Fruit fly (Drosophila melanogaster) whole organism, prepupa: ENCODE measurements around the gene CG15530.

Experiments
- CG10631 ChIP-seq: fragments of 200-800 bp; sonication (Bioruptor generic); optimal IDR thresholded peaks from 2 replicates; lab custom pipeline; 2016; ENCODE audit warnings: missing biosample characterization, missing genetic modification characterization
- CG11294 ChIP-seq: fragments of 200-800 bp; sonication (Bioruptor generic); IDR thresholded peaks from 2 replicates; pipeline ENCODE4 v1.3.6; 2022; ENCODE audit warnings: missing biosample characterization, missing genetic modification characterization
- CG11762 ChIP-seq: fragments of 200-800 bp; sonication (Bioruptor generic); optimal IDR thresholded peaks from 3 replicates; lab custom pipeline; 2016; ENCODE audit warnings: missing biosample characterization, missing genetic modification characterization; ENCODE audit not compliant: insufficient read depth
- CG11902 ChIP-seq: fragments of 200-800 bp; sonication (Bioruptor generic); optimal IDR thresholded peaks from 3 replicates; lab custom pipeline; 2016; ENCODE audit warnings: missing biosample characterization, missing genetic modification characterization
- CG15336 ChIP-seq: fragments of 200-800 bp; sonication (Bioruptor generic); IDR thresholded peaks from 2 replicates; pipeline ENCODE4 v1.3.6; 2022; ENCODE audit warnings: missing biosample characterization, missing genetic modification characterization
- CG1621 ChIP-seq: fragments of 200-800 bp; sonication (Bioruptor generic); optimal IDR thresholded peaks from 3 replicates; lab custom pipeline; 2018; ENCODE audit warnings: missing biosample characterization, mild to moderate bottlenecking, missing genetic modification characterization
- CG16779 ChIP-seq: fragments of 200-800 bp; sonication (Bioruptor generic); optimal IDR thresholded peaks from 3 replicates; lab custom pipeline; 2017; ENCODE audit warnings: missing biosample characterization, mild to moderate bottlenecking, missing genetic modification characterization
- CG3032 ChIP-seq: fragments of 200-800 bp; optimal IDR thresholded peaks from 2 replicates; lab custom pipeline; 2019; ENCODE audit warnings: missing biosample characterization, mild to moderate bottlenecking, missing genetic modification characterization, moderate library complexity
- CG34406 ChIP-seq: fragments of 200-800 bp; sonication (Bioruptor generic); optimal IDR thresholded peaks from 3 replicates; lab custom pipeline; 2016; ENCODE audit warnings: missing biosample characterization, missing genetic modification characterization
- CG6163 ChIP-seq: fragments of 200-800 bp; sonication (Bioruptor generic); IDR thresholded peaks from 3 replicates; pipeline ENCODE4 v1.3.6; 2022; ENCODE audit warnings: missing biosample characterization, missing genetic modification characterization
- CG6276 ChIP-seq: fragments of 200-800 bp; sonication (Bioruptor generic); optimal IDR thresholded peaks from 2 replicates; lab custom pipeline; 2017; ENCODE audit warnings: missing biosample characterization, mild to moderate bottlenecking, missing genetic modification characterization
- CG6792 ChIP-seq: fragments of 200-800 bp; sonication (Bioruptor generic); optimal IDR thresholded peaks from 3 replicates; lab custom pipeline; 2016; ENCODE audit warnings: missing biosample characterization, missing genetic modification characterization
- CG7368 ChIP-seq: fragments of 200-800 bp; sonication (Bioruptor generic); optimal IDR thresholded peaks from 3 replicates; lab custom pipeline; 2016; ENCODE audit warnings: missing biosample characterization, missing genetic modification characterization
- CG8119 ChIP-seq: fragments of 200-800 bp; sonication (Bioruptor generic); IDR thresholded peaks from 3 replicates; pipeline ENCODE4 v1.3.6; 2022; ENCODE audit warnings: missing biosample characterization, missing genetic modification characterization
- CG8632 ChIP-seq: fragments of 200-800 bp; sonication (Bioruptor generic); optimal IDR thresholded peaks from 3 replicates; lab custom pipeline; 2016; ENCODE audit warnings: missing biosample characterization, missing genetic modification characterization
- CG9139 ChIP-seq: fragments of 200-800 bp; sonication (Bioruptor generic); optimal IDR thresholded peaks from 3 replicates; lab custom pipeline; 2017; ENCODE audit warnings: missing biosample characterization, mild to moderate bottlenecking, missing genetic modification characterization
- Eip75B ChIP-seq: fragments of 200-800 bp; sonication (Bioruptor generic); optimal IDR thresholded peaks from 3 replicates; lab custom pipeline; 2016; ENCODE audit warnings: missing biosample characterization, missing genetic modification characterization
- Eip78C ChIP-seq: fragments of 200-800 bp; sonication (Bioruptor generic); peaks from one replicate; lab custom pipeline; 2016; ENCODE audit warnings: missing biosample characterization, missing genetic modification characterization
- Eip93F ChIP-seq: fragments of 200-800 bp; sonication (Bioruptor generic); optimal IDR thresholded peaks from 2 replicates; lab custom pipeline; 2016; ENCODE audit warnings: missing biosample characterization, mild to moderate bottlenecking, missing genetic modification characterization
- Ets21C ChIP-seq: fragments of 200-800 bp; sonication (Bioruptor generic); optimal IDR thresholded peaks from 3 replicates; lab custom pipeline; 2016; ENCODE audit warnings: missing biosample characterization, missing genetic modification characterization
- Gug ChIP-seq: fragments of 200-800 bp; sonication (Bioruptor generic); IDR thresholded peaks from 2 replicates; pipeline ENCODE4 v1.3.6; 2022; ENCODE audit warnings: missing biosample characterization, missing genetic modification characterization
- Hr4 ChIP-seq: fragments of 200-800 bp; sonication (Bioruptor generic); optimal IDR thresholded peaks from 3 replicates; lab custom pipeline; 2016; ENCODE audit warnings: missing biosample characterization, missing genetic modification characterization
- Lpt ChIP-seq: fragments of 200-800 bp; sonication (Bioruptor generic); optimal IDR thresholded peaks from 3 replicates; lab custom pipeline; 2016; ENCODE audit warnings: missing biosample characterization, missing genetic modification characterization
- Sox102F ChIP-seq: fragments of 200-800 bp; sonication (Bioruptor generic); optimal IDR thresholded peaks from 2 replicates; lab custom pipeline; 2016; ENCODE audit warnings: missing biosample characterization, mild to moderate bottlenecking, missing genetic modification characterization
- Sox14 ChIP-seq: fragments of 200-800 bp; sonication (Bioruptor generic); optimal IDR thresholded peaks from 3 replicates; lab custom pipeline; 2016; ENCODE audit warnings: missing biosample characterization, missing genetic modification characterization
- acj6 ChIP-seq: fragments of 200-800 bp; sonication (Bioruptor generic); optimal IDR thresholded peaks from 3 replicates; lab custom pipeline; 2016; ENCODE audit warnings: missing biosample characterization, missing genetic modification characterization
- cyc ChIP-seq: fragments of 200-800 bp; sonication (Bioruptor generic); optimal IDR thresholded peaks from 3 replicates; lab custom pipeline; 2016; ENCODE audit warnings: missing biosample characterization, missing genetic modification characterization
- dac ChIP-seq: fragments of 200-800 bp; sonication (Bioruptor generic); optimal IDR thresholded peaks from 2 replicates; lab custom pipeline; 2017; ENCODE audit warnings: missing biosample characterization, mild to moderate bottlenecking, missing genetic modification characterization
- dsx ChIP-seq: fragments of 200-800 bp; optimal IDR thresholded peaks from 3 replicates; lab custom pipeline; 2019; ENCODE audit warnings: missing biosample characterization, mild to moderate bottlenecking, missing genetic modification characterization, moderate library complexity; ENCODE audit not compliant: poor library complexity, severe bottlenecking
- esn ChIP-seq: fragments of 200-800 bp; sonication (Bioruptor generic); optimal IDR thresholded peaks from 2 replicates; lab custom pipeline; 2016; ENCODE audit warnings: missing biosample characterization, mild to moderate bottlenecking, missing genetic modification characterization, moderate library complexity
- fd85E ChIP-seq: fragments of 200-800 bp; sonication (Bioruptor generic); optimal IDR thresholded peaks from 3 replicates; lab custom pipeline; 2016; ENCODE audit warnings: missing biosample characterization, missing genetic modification characterization
- fkh ChIP-seq: fragments of 200-800 bp; sonication (Bioruptor generic); optimal IDR thresholded peaks from 3 replicates; lab custom pipeline; 2017; ENCODE audit warnings: missing biosample characterization, mild to moderate bottlenecking, missing genetic modification characterization, moderate library complexity
- lz ChIP-seq: fragments of 200-800 bp; sonication (Bioruptor generic); optimal IDR thresholded peaks from 3 replicates; lab custom pipeline; 2016; ENCODE audit warnings: missing biosample characterization, missing genetic modification characterization
- net ChIP-seq: fragments of 200-800 bp; sonication (Bioruptor generic); optimal IDR thresholded peaks from 3 replicates; lab custom pipeline; 2016; ENCODE audit warnings: missing biosample characterization, missing genetic modification characterization
- pdm3 ChIP-seq: fragments of 200-800 bp; sonication (Bioruptor generic); optimal IDR thresholded peaks from 3 replicates; lab custom pipeline; 2016; ENCODE audit warnings: missing biosample characterization, missing genetic modification characterization
- salr ChIP-seq, 2 experiments: fragments of 200-800 bp; sonication (Bioruptor generic); optimal IDR thresholded peaks; 3 replicates each; lab custom pipeline; 2016 to 2018; ENCODE audit warnings: missing biosample characterization in 2 of 2, missing genetic modification characterization in 2 of 2, mild to moderate bottlenecking in 1 of 2
- spab ChIP-seq: fragments of 200-800 bp; sonication (Bioruptor generic); optimal IDR thresholded peaks from 2 replicates; lab custom pipeline; 2017; ENCODE audit warnings: missing biosample characterization, mild to moderate bottlenecking, missing genetic modification characterization, missing genetic modification reagents
- svp ChIP-seq: fragments of 200-800 bp; sonication (Bioruptor generic); peaks from one replicate; lab custom pipeline; 2016; ENCODE audit warnings: missing biosample characterization, missing genetic modification characterization
- topi ChIP-seq: fragments of 200-800 bp; sonication (Bioruptor generic); optimal IDR thresholded peaks from 3 replicates; lab custom pipeline; 2016; ENCODE audit warnings: missing biosample characterization, missing genetic modification characterization
- vri ChIP-seq: fragments of 200-800 bp; sonication (Bioruptor generic); optimal IDR thresholded peaks from 3 replicates; lab custom pipeline; 2016; ENCODE audit warnings: missing biosample characterization, mild to moderate bottlenecking, missing genetic modification characterization

The CG15530 gene

DNA sequence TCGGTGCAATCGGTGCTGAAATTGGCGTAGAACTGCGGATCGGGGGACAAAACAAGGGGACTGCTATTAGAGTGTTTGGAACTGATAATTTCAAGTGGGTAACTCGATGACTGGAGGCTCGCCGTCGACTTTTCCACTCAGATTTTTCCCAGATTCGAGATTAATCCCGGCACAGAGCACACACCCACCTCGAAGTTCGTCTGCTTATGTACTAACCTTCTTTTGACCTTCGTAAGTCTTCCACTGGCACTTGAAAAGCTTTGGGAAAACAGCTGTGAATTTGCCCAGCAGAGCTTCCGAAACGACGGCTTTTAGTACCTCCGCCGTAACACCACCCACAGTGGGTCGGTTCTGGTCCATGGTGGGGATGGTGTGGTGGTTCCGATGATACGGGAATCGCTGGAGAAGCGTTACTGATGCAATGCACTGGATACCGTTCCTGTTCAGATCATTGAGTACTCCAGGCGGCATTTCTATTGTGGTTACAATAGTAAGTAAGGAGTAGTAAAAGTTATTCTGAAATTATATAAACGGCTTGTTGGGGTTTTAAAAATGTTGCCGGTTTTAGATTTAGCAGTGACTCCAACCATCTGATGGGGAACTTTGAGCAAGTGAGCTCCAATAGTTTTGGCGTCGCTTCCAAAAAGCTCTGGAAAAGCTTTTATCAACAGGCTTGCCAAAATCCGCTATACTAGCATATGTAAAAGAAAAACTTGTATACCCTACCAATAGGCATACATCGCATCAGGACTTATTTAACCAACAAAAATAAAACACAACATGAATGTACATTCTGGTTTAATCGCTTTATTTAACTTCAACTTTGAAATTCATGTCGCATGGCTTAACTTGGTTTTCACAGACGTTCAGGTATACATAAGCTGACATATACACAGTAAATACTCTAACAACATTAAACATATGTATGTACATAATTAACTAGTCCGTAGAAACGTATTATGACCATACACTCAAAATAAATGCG lies 43.3 kb upstream of the CG15530 start, which contains the start of gene Tpi (continued):
- no peak for TF ChIP-seq CG11762 (GFP tag; lab: Kevin White, UChicago)
- TF ChIP-seq spab (GFP tag; lab: Kevin White, UChicago) = no peak
- TF ChIP-seq CG16779 (tag; lab: Kevin White, UChicago) = peak; percentile 1
- TF ChIP-seq salr (GFP tag; optimal IDR thresholded peaks at IDR 0.05; lab: Kevin White, UChicago) = no peak
- peak; percentile 70 for TF ChIP-seq esn
- TF ChIP-seq CG8632 (GFP tag; lab: Kevin White, UChicago) = peak; percentile 34
- TF ChIP-seq CG34406 (GFP tag; lab: Kevin White, UChicago) = peak; percentile 55
- peak; percentile 86 for TF ChIP-seq Hr4
- TF ChIP-seq CG10631 = peak; percentile 62
- TF ChIP-seq Gug (GFP tag; lab: Robert Waterston, UW) = no peak
- TF ChIP-seq Eip75B (GFP tag; lab: Kevin White, UChicago) = peak; percentile 27
- peak; percentile 69 for TF ChIP-seq acj6 (GFP tag; lab: Kevin White, UChicago)

DNA sequence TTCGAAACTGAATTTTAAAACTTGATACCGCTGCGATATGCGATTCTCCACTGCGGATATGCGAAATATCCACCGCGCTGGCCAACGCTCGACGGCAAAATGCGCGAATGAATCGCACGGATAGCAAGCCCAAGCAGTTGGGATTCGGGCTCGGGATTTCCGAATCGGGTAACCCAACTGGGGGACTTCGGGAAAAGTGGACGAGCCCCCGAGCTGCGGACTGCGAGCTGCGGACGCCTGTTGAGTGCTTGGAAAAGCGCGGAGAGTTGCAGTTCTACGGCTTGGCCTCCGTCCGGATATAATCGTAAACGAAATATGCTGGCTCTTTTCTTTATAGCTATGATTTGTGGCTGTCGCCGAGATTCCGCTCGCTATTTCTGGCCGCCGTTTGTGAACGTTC lies 28.2 kb upstream of the CG15530 start, which contains the start of gene AdoR:
AdoR (minus strand) TSS at position 101 of the 400 bp plus-strand sequence.
- TF ChIP-seq Sox102F (no peak), CG1621 (tag; lab: Kevin White, UChicago) (no peak), Eip78C (GFP tag; lab: Kevin White, UChicago) (no peak), topi (GFP tag; lab: Kevin White, UChicago) (no peak)

DNA sequence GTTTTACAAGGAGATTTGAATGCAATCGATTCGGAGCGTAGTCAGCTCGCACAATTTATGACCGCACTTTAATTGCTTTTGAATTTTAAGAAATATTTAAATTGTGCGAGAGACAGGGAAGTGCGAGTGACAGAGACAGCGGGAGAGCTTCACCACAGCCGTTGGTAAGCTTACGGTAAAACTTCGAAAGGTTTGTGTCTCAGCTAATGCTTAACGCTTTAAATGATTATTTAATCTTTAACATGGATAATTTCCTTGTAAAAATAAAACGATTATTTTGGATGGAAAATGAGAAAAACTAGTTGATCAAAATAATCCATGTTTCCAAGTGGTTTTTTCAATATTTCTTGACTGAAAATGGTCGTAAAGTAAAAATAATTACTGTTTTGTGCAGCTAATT lies 27.1 kb upstream of the CG15530 start:
- TF ChIP-seq Ets21C (GFP tag; lab: Kevin White, UChicago) = no peak

DNA sequence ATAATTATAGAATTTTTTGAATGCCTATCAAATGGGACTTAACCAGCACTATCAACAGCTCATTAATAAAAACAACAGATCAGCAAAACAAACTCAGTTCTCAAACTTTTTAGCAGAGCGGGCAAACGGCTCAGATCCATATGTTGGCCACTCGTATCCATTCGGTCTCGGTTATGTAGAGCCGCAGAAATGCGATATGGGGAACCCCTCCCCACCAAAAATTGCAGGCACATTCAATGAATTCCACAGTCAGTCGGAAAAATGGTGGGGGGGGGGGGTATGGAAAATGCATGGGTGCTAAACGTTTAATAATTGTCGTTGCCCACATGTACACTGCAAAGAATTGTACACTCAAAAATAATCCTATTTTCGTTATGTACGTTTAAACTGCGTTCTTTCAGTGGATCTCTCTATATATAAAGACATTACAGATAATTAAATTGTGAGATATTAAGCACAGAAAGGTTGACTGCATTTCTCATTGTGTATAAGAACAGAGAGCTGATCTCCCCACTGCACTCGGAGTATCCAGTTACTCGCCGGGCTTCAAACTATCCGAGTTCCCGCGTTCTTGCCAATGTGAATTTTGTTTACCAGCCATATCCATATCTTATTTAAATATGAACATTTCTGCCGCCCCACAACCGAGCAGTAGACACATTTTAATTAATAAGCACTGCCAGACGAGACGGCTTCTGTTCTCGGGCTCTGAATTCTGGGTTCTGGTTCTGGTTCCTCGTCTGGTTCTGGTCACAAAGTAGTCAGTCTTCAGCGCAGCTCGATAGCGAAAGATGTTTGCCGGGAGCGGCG lies 26.2 kb upstream of the CG15530 start, which contains the start of gene CG15529:
CG15529 (plus strand) TSS at position 760 of the 810 bp plus-strand sequence.
- peak; percentile 33 for TF ChIP-seq cyc
- TF ChIP-seq Eip75B (GFP tag; lab: Kevin White, UChicago) = peak; percentile 41
- peak; percentile 79 for TF ChIP-seq CG15336
- peak; percentile 16 for TF ChIP-seq CG7368
- peak; percentile 51 for TF ChIP-seq CG1621 (tag; lab: Kevin White, UChicago)
- TF ChIP-seq lz (GFP tag; lab: Kevin White, UChicago) = peak; percentile 26
- no peak for TF ChIP-seq fd85E (GFP tag; lab: Kevin White, UChicago)
- peak; percentile 68 for TF ChIP-seq spab (GFP tag; lab: Kevin White, UChicago)
- TF ChIP-seq Lpt (GFP tag; lab: Kevin White, UChicago) = peak; percentile 31
- TF ChIP-seq salr (GFP tag; optimal IDR thresholded peaks at IDR 0.05; lab: Kevin White, UChicago) = peak; percentile 40 to 51
- peak; percentile 87 for TF ChIP-seq CG6163
- peak; percentile 5 for TF ChIP-seq Ets21C (GFP tag; lab: Kevin White, UChicago)
- TF ChIP-seq CG9139 (GFP tag; lab: Kevin White, UChicago) = peak; percentile 57
- TF ChIP-seq Sox14 (GFP tag; lab: Kevin White, UChicago) = peak; percentile 52
- TF ChIP-seq CG11294 (GFP tag; lab: Robert Waterston, UW) = peak; percentile 72
- peak; percentile 68 for TF ChIP-seq acj6 (GFP tag; lab: Kevin White, UChicago)
- peak; percentile 56 for TF ChIP-seq CG34406 (GFP tag; lab: Kevin White, UChicago)
- no peak for TF ChIP-seq fkh (GFP tag; lab: Kevin White, UChicago)
- no peak for TF ChIP-seq Eip93F (GFP tag; lab: Kevin White, UChicago)
- peak; percentile 38 for TF ChIP-seq CG6276 (GFP tag; lab: Kevin White, UChicago)
- peak; percentile 58 for TF ChIP-seq CG10631
- peak; percentile 51 for TF ChIP-seq dsx
- TF ChIP-seq vri (GFP tag; lab: Kevin White, UChicago) = no peak
- peak; percentile 51 for TF ChIP-seq CG8632 (GFP tag; lab: Kevin White, UChicago)
- TF ChIP-seq CG3032 (tag; lab: Kevin White, UChicago) = peak; percentile 77
- peak; percentile 53 for TF ChIP-seq net (GFP tag; lab: Kevin White, UChicago)
- peak; percentile 60 for TF ChIP-seq pdm3
- TF ChIP-seq CG11762 (GFP tag; lab: Kevin White, UChicago) = peak; percentile 38
- peak; percentile 25 for TF ChIP-seq CG11902
- TF ChIP-seq CG6792 (GFP tag; lab: Kevin White, UChicago) = peak; percentile 35
- peak; percentile 76 for TF ChIP-seq CG8119 (GFP tag; lab: Robert Waterston, UW)
- TF ChIP-seq svp (GFP tag; lab: Kevin White, UChicago) = no peak
- peak; percentile 7 for TF ChIP-seq dac (GFP tag; lab: Kevin White, UChicago)
